Fruit fly (Drosophila melanogaster) whole organism, adult: Measurements from ENCODE around the gene Sam-S.

Source experiments
- CG11617 ChIP-seq: fragments of 200-800 bp; sonication (Bioruptor generic); optimal IDR thresholded peaks from 2 replicates; lab custom pipeline; 2017; ENCODE audit warnings: mild to moderate bottlenecking, missing biosample characterization, missing genetic modification reagents, missing genetic modification characterization
- CG12768 ChIP-seq: fragments of 200-800 bp; sonication (Bioruptor generic); optimal IDR thresholded peaks from 2 replicates; lab custom pipeline; 2017; ENCODE audit warnings: missing biosample characterization, missing genetic modification characterization, mild to moderate bottlenecking, moderate library complexity, missing genetic modification reagents
- CG14711 ChIP-seq: fragments of 200-800 bp; sonication (Bioruptor generic); optimal IDR thresholded peaks from 2 replicates; lab custom pipeline; 2018; ENCODE audit warnings: missing biosample characterization, mild to moderate bottlenecking, missing genetic modification characterization, moderate library complexity
- CG1620 ChIP-seq: fragments of 200-800 bp; sonication (Bioruptor generic); optimal IDR thresholded peaks from 2 replicates; lab custom pipeline; 2016; ENCODE audit warnings: missing biosample characterization, missing genetic modification characterization
- CG33017 ChIP-seq: fragments of 200-800 bp; sonication (Bioruptor generic); optimal IDR thresholded peaks from 2 replicates; lab custom pipeline; 2018; ENCODE audit warnings: missing biosample characterization, mild to moderate bottlenecking, missing genetic modification characterization, moderate library complexity
- CG5204 ChIP-seq: fragments of 200-800 bp; sonication (Bioruptor generic); optimal IDR thresholded peaks from 2 replicates; lab custom pipeline; 2016; ENCODE audit warnings: missing biosample characterization, missing genetic modification characterization
- CG7045 ChIP-seq: fragments of 200-800 bp; sonication (Bioruptor generic); optimal IDR thresholded peaks from 2 replicates; lab custom pipeline; 2017; ENCODE audit warnings: missing biosample characterization, mild to moderate bottlenecking, missing genetic modification characterization
- CG7101 ChIP-seq: fragments of 200-800 bp; sonication (Bioruptor generic); optimal IDR thresholded peaks from 2 replicates; lab custom pipeline; 2018; ENCODE audit warnings: missing biosample characterization, mild to moderate bottlenecking, missing genetic modification characterization, moderate library complexity
- Clk ChIP-seq: fragments of 200-800 bp; sonication (Bioruptor generic); optimal IDR thresholded peaks from 2 replicates; lab custom pipeline; 2017; ENCODE audit warnings: missing biosample characterization, missing genetic modification characterization
- Crg-1 ChIP-seq: fragments of 200-800 bp; sonication (Bioruptor generic); optimal IDR thresholded peaks from 2 replicates; lab custom pipeline; 2016; ENCODE audit warnings: missing biosample characterization, missing genetic modification characterization
- Hr96 ChIP-seq: fragments of 200-800 bp; sonication (Bioruptor generic); optimal IDR thresholded peaks from 2 replicates; lab custom pipeline; 2016; ENCODE audit warnings: missing biosample characterization, missing genetic modification characterization
- Mnt ChIP-seq: fragments of 200-800 bp; sonication (Bioruptor generic); optimal IDR thresholded peaks from 2 replicates; lab custom pipeline; 2016; ENCODE audit warnings: missing biosample characterization, mild to moderate bottlenecking, missing genetic modification characterization
- bab1 ChIP-seq: fragments of 200-800 bp; sonication (Bioruptor generic); optimal IDR thresholded peaks from 3 replicates; lab custom pipeline; 2019; ENCODE audit warnings: missing biosample characterization, mild to moderate bottlenecking, missing genetic modification characterization, moderate library complexity
- cic ChIP-seq: fragments of 200-800 bp; sonication (Bioruptor generic); optimal IDR thresholded peaks from 2 replicates; lab custom pipeline; 2017; ENCODE audit warnings: missing biosample characterization, mild to moderate bottlenecking, missing genetic modification characterization, moderate library complexity
- cnc ChIP-seq, 2 experiments: fragments of >200 bp; optimal IDR thresholded peaks; 2 replicates each; lab custom pipeline; 2017
- kay ChIP-seq: fragments of 200-800 bp; sonication (Bioruptor generic); peaks from one replicate; lab custom pipeline; 2016; ENCODE audit warnings: missing biosample characterization, missing genetic modification characterization, borderline replicate concordance
- ovo ChIP-seq: fragments of 200-800 bp; sonication (Bioruptor generic); optimal IDR thresholded peaks from 2 replicates; lab custom pipeline; 2016; ENCODE audit warnings: missing biosample characterization, missing genetic modification characterization
- pad ChIP-seq: fragments of 200-800 bp; sonication (Bioruptor generic); optimal IDR thresholded peaks from 3 replicates; lab custom pipeline; 2017; ENCODE audit warnings: missing biosample characterization, missing genetic modification characterization, mild to moderate bottlenecking, moderate library complexity, missing genetic modification reagents
- tj ChIP-seq: fragments of 200-800 bp; sonication (Bioruptor generic); optimal IDR thresholded peaks from 3 replicates; lab custom pipeline; 2017; ENCODE audit warnings: missing biosample characterization, mild to moderate bottlenecking, missing genetic modification characterization, moderate library complexity
- toe ChIP-seq: fragments of 200-800 bp; sonication (Bioruptor generic); optimal IDR thresholded peaks from 2 replicates; lab custom pipeline; 2016; ENCODE audit warnings: missing biosample characterization, missing genetic modification characterization

Sam-S gene

dm6 chr2L:90081-90480 lies 16.6 kb upstream of the Sam-S start:
- TF ChIP-seq CG1620 (GFP tag; lab: Kevin White, UChicago) (no peak), Clk (GFP tag; lab: Kevin White, UChicago) (no peak), cic (GFP tag; lab: Kevin White, UChicago) (no peak), toe (no peak), CG7045 (no peak)

dm6 chr2L:91333-91732 lies 15.4 kb upstream of the Sam-S start:
- TF ChIP-seq Crg-1 (GFP tag; lab: Kevin White, UChicago) (no peak), pad (GFP tag; lab: Kevin White, UChicago) (no peak), CG5204 (no peak), kay (no peak), CG12768 (no peak), Mnt (GFP tag; lab: Kevin White, UChicago) (no peak), CG7045 (no peak), CG1620 (GFP tag; lab: Kevin White, UChicago) (no peak), Hr96 (GFP tag; lab: Kevin White, UChicago) (no peak), CG11617 (GFP tag; lab: Kevin White, UChicago) (no peak), CG14711 (tag; lab: Kevin White, UChicago) (no peak), CG7101 (tag; lab: Kevin White, UChicago) (no peak), CG33017 (no peak), toe (no peak), bab1 (GFP tag; lab: Kevin White, UChicago) (no peak), ovo (GFP tag; lab: Kevin White, UChicago) (no peak), tj (GFP tag; lab: Kevin White, UChicago) (no peak)

dm6 chr2L:91830-92229 lies 14.9 kb upstream of the Sam-S start:
- TF ChIP-seq pad (GFP tag; lab: Kevin White, UChicago) (no peak), Hr96 (GFP tag; lab: Kevin White, UChicago) (no peak), ovo (GFP tag; lab: Kevin White, UChicago) (no peak), CG12768 (no peak), CG1620 (GFP tag; lab: Kevin White, UChicago) (no peak), CG7045 (no peak), cnc (optimal IDR thresholded peaks at IDR 0.05; lab: Kevin White, UChicago) (no peak), CG7101 (tag; lab: Kevin White, UChicago) (no peak), CG5204 (no peak), cic (GFP tag; lab: Kevin White, UChicago) (no peak), Crg-1 (GFP tag; lab: Kevin White, UChicago) (no peak)

- TF ChIP-seq Mnt (GFP tag; lab: Kevin White, UChicago) (peak; percentile 58), kay (no peak), CG7101 (tag; lab: Kevin White, UChicago) (no peak), tj (GFP tag; lab: Kevin White, UChicago) (no peak), toe (peak; percentile 59), CG11617 (GFP tag; lab: Kevin White, UChicago) (no peak), Crg-1 (GFP tag; lab: Kevin White, UChicago) (no peak), CG7045 (no peak), CG1620 (GFP tag; lab: Kevin White, UChicago) (peak; percentile 6)
These were observed 13.7 kb upstream of the Sam-S start for dm6 chr2L:92993-93392.

dm6 chr2L:94096-94495 lies 12.6 kb upstream of the Sam-S start:
- TF ChIP-seq CG14711 (tag; lab: Kevin White, UChicago) (no peak), CG11617 (GFP tag; lab: Kevin White, UChicago) (no peak), Crg-1 (GFP tag; lab: Kevin White, UChicago) (no peak), Mnt (GFP tag; lab: Kevin White, UChicago) (no peak), cic (GFP tag; lab: Kevin White, UChicago) (no peak), CG7101 (tag; lab: Kevin White, UChicago) (no peak), Clk (GFP tag; lab: Kevin White, UChicago) (no peak), CG1620 (GFP tag; lab: Kevin White, UChicago) (no peak), CG5204 (no peak), kay (no peak), bab1 (GFP tag; lab: Kevin White, UChicago) (no peak), ovo (GFP tag; lab: Kevin White, UChicago) (no peak), tj (GFP tag; lab: Kevin White, UChicago) (no peak), toe (no peak), CG33017 (no peak)

dm6 chr2L:94639-95059 lies 12.1 kb upstream of the Sam-S start, which contains the start of gene Zir:
TSS of gene Zir (plus strand) at chr2L:94739.
- TF ChIP-seq CG5204 (no peak), cic (GFP tag; lab: Kevin White, UChicago) (no peak), CG7045 (no peak), bab1 (GFP tag; lab: Kevin White, UChicago) (peak; percentile 41), CG11617 (GFP tag; lab: Kevin White, UChicago) (peak; percentile 3), cnc (optimal IDR thresholded peaks at IDR 0.05; lab: Kevin White, UChicago) (no peak), kay (peak; percentile 7), CG33017 (no peak), CG14711 (tag; lab: Kevin White, UChicago) (peak; percentile 7), Clk (GFP tag; lab: Kevin White, UChicago) (no peak), Mnt (GFP tag; lab: Kevin White, UChicago) (peak; percentile 30), ovo (GFP tag; lab: Kevin White, UChicago) (no peak)
